Worm (Caenorhabditis elegans): Measurements from ENCODE around the gene ZC504.1.

ZC504.1 gene

ce11 chrX:10435492-10435939 lies 28.6 kb downstream of the ZC504.1 start (continued):
- TF ChIP-seq lim-7 (GFP tag; IDR thresholded peaks at IDR 0.05) (no peak), madf-9 (GFP tag; conservative IDR thresholded peaks at IDR 0.05) (0 out of 2 replicates have a peak, but pooled peaks have one; percentile 10), ceh-32 (tag; optimal IDR thresholded peaks at IDR 0.05; ENCODE audit: poor library complexity) (no peak), rbr-2 (tag; optimal IDR thresholded peaks at IDR 0.05) (peak; percentile 79), nhr-41 (GFP tag; IDR thresholded peaks at IDR 0.05) (no peak)

- TF ChIP-seq nhr-48 (tag; optimal IDR thresholded peaks at IDR 0.05) (no peak), nhr-28 (tag; optimal IDR thresholded peaks at IDR 0.05) (no peak), Y5F2A.4 (GFP tag; optimal IDR thresholded peaks at IDR 0.05) (no peak), Y105C5A.15 (GFP tag; IDR thresholded peaks at IDR 0.05) (no peak), nhr-25 (tag; optimal IDR thresholded peaks at IDR 0.05; ENCODE audit: borderline replicate concordance, insufficient read depth) (no peak), mdt-29 (GFP tag; IDR thresholded peaks at IDR 0.05) (no peak), ceh-20 (GFP tag; IDR thresholded peaks at IDR 0.05) (no peak), lin-38 (GFP tag; IDR thresholded peaks at IDR 0.05) (no peak), pqm-1 (tag; optimal IDR thresholded peaks at IDR 0.05) (no peak), lsy-2 (tag; optimal IDR thresholded peaks at IDR 0.05) (no peak), egl-27 (tag; optimal IDR thresholded peaks at IDR 0.05) (no peak), set-16 (GFP tag; IDR thresholded peaks at IDR 0.05) (no peak), ceh-44 (GFP tag; IDR thresholded peaks at IDR 0.05) (no peak)
These were observed 30.5 kb downstream of the ZC504.1 start for ce11 chrX:10437421-10437820.

ce11 chrX:10440781-10441180 lies 33.8 kb downstream of the ZC504.1 start:
- TF ChIP-seq daf-12 (tag; optimal IDR thresholded peaks at IDR 0.05) (no peak), aha-1 (tag) (peak; percentile 40), fos-1 (tag; optimal IDR thresholded peaks at IDR 0.05) (no peak), unc-62 (GFP tag; optimal IDR thresholded peaks at IDR 0.05 in 1 of 2) (peak in 1 of 2 experiments; percentile 32), unc-62 (tag; optimal IDR thresholded peaks at IDR 0.05) (no peak), dve-1 (tag; optimal IDR thresholded peaks at IDR 0.05; ENCODE audit: insufficient read depth) (peak; percentile 41), nhr-77 (tag; optimal IDR thresholded peaks at IDR 0.05) (no peak), pqm-1 (tag; optimal IDR thresholded peaks at IDR 0.05) (peak; percentile 52)

ce11 chrX:10443836-10444235 lies 36.9 kb downstream of the ZC504.1 start, which contains the start of gene C39B10.3:
Gene C39B10.3 (plus strand): TSS chrX:10444136.
- TF ChIP-seq zfp-2 (tag; optimal IDR thresholded peaks at IDR 0.05) (no peak), nhr-42 (GFP tag; IDR thresholded peaks at IDR 0.05) (no peak), nhr-111 (GFP tag; optimal IDR thresholded peaks at IDR 0.05) (no peak), ZK337.2 (GFP tag; IDR thresholded peaks at IDR 0.05) (no peak), mdt-29 (GFP tag; IDR thresholded peaks at IDR 0.05) (no peak), egl-43 (GFP tag; IDR thresholded peaks at IDR 0.05) (no peak), nhr-237 (tag; optimal IDR thresholded peaks at IDR 0.05) (no peak), zag-1 (tag; optimal IDR thresholded peaks at IDR 0.05) (no peak), hmg-1.1 (GFP tag; IDR thresholded peaks at IDR 0.05) (no peak), daf-8 (GFP tag; IDR thresholded peaks at IDR 0.05) (no peak), jun-1 (tag; optimal IDR thresholded peaks at IDR 0.05) (no peak), Y105C5A.15 (GFP tag; IDR thresholded peaks at IDR 0.05) (no peak), hif-1 (tag; optimal IDR thresholded peaks at IDR 0.05) (no peak)
